Worm (Caenorhabditis elegans): ENCODE data around the gene F41H10.2.

Gene F41H10.2

ce11 chrIV:5374321-5374720 is 7.1 kb upstream of the F41H10.2 start:
- TF ChIP-seq mes-4 (tag; optimal IDR thresholded peaks at IDR 0.05) (no peak), ZK185.1 (tag; optimal IDR thresholded peaks at IDR 0.05; ENCODE audit: poor library complexity, severe bottlenecking) (peak; percentile 24), F39B2.1 (GFP tag; IDR thresholded peaks at IDR 0.05) (no peak), pbrm-1 (GFP tag; IDR thresholded peaks at IDR 0.05) (no peak), ceh-91 (GFP tag; IDR thresholded peaks at IDR 0.05) (no peak), lin-35 (GFP tag; optimal IDR thresholded peaks at IDR 0.05) (no peak), madf-3 (GFP tag; IDR thresholded peaks at IDR 0.05) (no peak), Y95B8A.8 (GFP tag; IDR thresholded peaks at IDR 0.05) (no peak), let-526 (GFP tag; IDR thresholded peaks at IDR 0.05) (no peak), bed-1 (GFP tag; IDR thresholded peaks at IDR 0.05) (no peak), nfyb-1 (GFP tag; IDR thresholded peaks at IDR 0.05) (no peak), Y67H2A.10 (GFP tag; conservative IDR thresholded peaks at IDR 0.05) (no peak), F10E7.11 (tag; optimal IDR thresholded peaks at IDR 0.05) (no peak), C06A6.2 (GFP tag; conservative IDR thresholded peaks at IDR 0.05) (0 out of 2 replicates have a peak, but pooled peaks have one; percentile 6), efl-1 (GFP tag; optimal IDR thresholded peaks at IDR 0.05) (no peak), nfya-2 (GFP tag; IDR thresholded peaks at IDR 0.05) (no peak), pha-4 (tag; optimal IDR thresholded peaks at IDR 0.05) (no peak), F52B5.7 (tag; optimal IDR thresholded peaks at IDR 0.05) (no peak), snpc-1.3 (tag; optimal IDR thresholded peaks at IDR 0.05; ENCODE audit: insufficient read depth) (peak; percentile 34), ztf-18 (tag; optimal IDR thresholded peaks at IDR 0.05) (no peak), F23B12.7 (tag; optimal IDR thresholded peaks at IDR 0.05; ENCODE audit: insufficient read depth) (peak; percentile 47), egrh-3 (GFP tag; IDR thresholded peaks at IDR 0.05) (no peak), F57C9.4 (tag; optimal IDR thresholded peaks at IDR 0.05) (no peak), nhr-90 (tag; optimal IDR thresholded peaks at IDR 0.05) (peak; percentile 44), T07F8.4 (tag; optimal IDR thresholded peaks at IDR 0.05) (no peak), ztf-28 (GFP tag; IDR thresholded peaks at IDR 0.05) (no peak), cebp-1 (GFP tag; IDR thresholded peaks at IDR 0.05) (no peak), cebp-1 (tag; optimal IDR thresholded peaks at IDR 0.05) (no peak), nhr-120 (GFP tag; IDR thresholded peaks at IDR 0.05) (no peak), nhr-80 (tag; optimal IDR thresholded peaks at IDR 0.05) (peak; percentile 66), dpl-1 (GFP tag; optimal IDR thresholded peaks at IDR 0.05) (no peak), bed-2 (GFP tag; IDR thresholded peaks at IDR 0.05) (no peak), let-607 (tag; optimal IDR thresholded peaks at IDR 0.05) (no peak), somi-1 (GFP tag; optimal IDR thresholded peaks at IDR 0.05) (no peak), hmg-20 (GFP tag; IDR thresholded peaks at IDR 0.05) (no peak), cebp-2 (GFP tag; IDR thresholded peaks at IDR 0.05) (no peak), ets-4 (GFP tag; optimal IDR thresholded peaks at IDR 0.05) (no peak), repo-1 (tag; optimal IDR thresholded peaks at IDR 0.05) (no peak), attf-3 (GFP tag; conservative IDR thresholded peaks at IDR 0.05) (no peak), T26A5.8 (tag; optimal IDR thresholded peaks at IDR 0.05) (no peak), hrde-1 (tag; optimal IDR thresholded peaks at IDR 0.05; ENCODE audit: borderline replicate concordance) (no peak), ceh-40 (GFP tag; IDR thresholded peaks at IDR 0.05) (no peak), nhr-179 (tag; optimal IDR thresholded peaks at IDR 0.05) (no peak)
